Fruit fly (Drosophila melanogaster) whole organism: ENCODE results near the gene CG14042.

Experiments used
- CG8478 ChIP-seq: fragments of >200 bp; optimal IDR thresholded peaks from 2 replicates; lab custom pipeline; 2018; ENCODE audit warnings: inconsistent platforms
- Dll ChIP-seq: fragments of >200 bp; optimal IDR thresholded peaks from 2 replicates; lab custom pipeline; 2017
- EcR ChIP-seq, 2 experiments: fragments of >200 bp; optimal IDR thresholded peaks; 2 replicates each; lab custom pipeline; 2017; ENCODE audit warnings: missing biosample characterization in 2 of 2, missing genetic modification characterization in 2 of 2, missing genetic modification reagents in 2 of 2
- pan ChIP-seq: fragments of >200 bp; optimal IDR thresholded peaks from 2 replicates; lab custom pipeline; 2017
- psq ChIP-seq: fragments of >200 bp; optimal IDR thresholded peaks from 2 replicates; lab custom pipeline; 2017
- usp ChIP-seq: fragments of >200 bp; optimal IDR thresholded peaks from 2 replicates; lab custom pipeline; 2017; ENCODE audit warnings: missing biosample characterization, missing genetic modification characterization, mixed read lengths

CG14042 gene

DNA sequence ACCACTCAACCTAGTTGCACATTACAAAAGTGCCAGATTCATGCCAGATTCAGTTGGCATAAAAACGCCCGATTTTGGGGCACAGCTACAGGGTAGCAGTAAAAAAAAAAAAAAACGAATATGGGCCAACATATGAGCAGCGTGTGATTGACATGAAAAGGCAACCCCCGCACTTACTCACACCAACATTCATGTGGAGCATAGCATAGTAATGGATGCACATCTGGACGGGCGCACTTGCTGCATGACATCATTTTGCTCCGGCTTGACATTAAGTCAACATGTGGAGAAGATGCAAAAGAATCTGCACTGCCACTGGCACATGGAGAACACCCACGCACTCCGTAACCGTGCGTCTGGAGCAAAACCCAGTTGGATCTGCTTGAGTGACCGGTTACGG lies 14.9 kb upstream of the CG14042 start:
- TF ChIP-seq CG8478 (no peak), EcR (GFP tag; optimal IDR thresholded peaks at IDR 0.05; lab: Kevin White, UChicago) (no peak), Dll (no peak), psq (lab: Kevin White, UChicago) (no peak), usp (no peak), pan (lab: Kevin White, UChicago) (no peak)

DNA sequence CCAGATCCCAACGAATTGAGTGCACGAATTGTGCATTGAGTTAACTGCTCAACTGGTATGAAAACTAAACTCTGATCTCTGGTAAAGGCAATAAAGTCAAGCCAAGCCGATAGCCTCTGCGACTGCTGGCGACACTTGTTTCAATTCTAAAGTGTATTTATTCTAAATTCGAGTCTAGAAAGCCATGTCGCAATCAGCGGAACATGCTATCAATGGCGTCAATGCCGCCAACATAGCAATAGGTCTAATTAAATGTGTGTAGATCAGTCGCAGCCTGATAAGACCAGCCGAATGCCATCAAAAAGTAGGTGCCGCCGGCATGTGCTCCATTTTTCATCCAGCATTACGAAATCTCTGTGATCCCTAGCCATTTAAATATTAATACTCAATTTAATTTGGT lies 12.0 kb upstream of the CG14042 start:
- TF ChIP-seq usp (no peak), EcR (GFP tag; optimal IDR thresholded peaks at IDR 0.05; lab: Kevin White, UChicago) (no peak), CG8478 (no peak), pan (lab: Kevin White, UChicago) (no peak), Dll (no peak), psq (lab: Kevin White, UChicago) (no peak)

DNA sequence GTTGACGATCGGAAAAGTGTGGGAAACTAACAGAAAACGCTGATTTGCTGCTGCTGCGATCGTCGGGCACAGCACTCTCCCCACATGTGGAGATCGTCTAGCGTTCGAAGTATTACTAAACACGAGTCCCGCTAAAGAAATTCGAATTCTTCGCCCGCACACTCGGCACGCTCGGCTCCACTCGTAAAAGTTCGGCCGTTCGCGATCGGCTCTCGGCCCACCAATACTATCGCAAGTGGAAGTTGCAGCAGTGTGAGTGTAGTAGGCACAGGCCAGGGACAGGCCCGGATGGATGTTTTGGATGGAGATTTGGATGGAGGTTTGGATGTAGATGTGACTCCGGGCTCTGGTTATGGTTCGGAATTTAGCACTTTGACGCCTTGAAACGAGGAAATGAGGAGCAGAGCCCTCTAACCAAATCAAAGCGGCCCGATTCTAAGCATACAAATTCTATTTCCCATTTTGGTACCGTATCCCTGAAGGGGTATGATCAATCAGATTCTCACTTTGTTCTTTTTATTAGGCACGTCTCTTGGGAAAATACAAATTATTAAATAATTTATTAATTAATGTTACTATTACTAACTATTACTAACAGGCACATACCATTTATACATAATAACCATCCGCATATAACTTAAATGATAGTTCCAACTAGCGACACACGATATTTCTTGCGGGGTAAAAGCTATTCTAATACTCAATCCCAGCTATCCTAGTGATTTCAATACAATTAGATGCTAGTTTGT lies 10.0 kb upstream of the CG14042 start:
- no peak for TF ChIP-seq pan (lab: Kevin White, UChicago)
- TF ChIP-seq EcR (GFP tag; optimal IDR thresholded peaks at IDR 0.05; lab: Kevin White, UChicago) = no peak
- TF ChIP-seq Dll = no peak
- TF ChIP-seq psq (lab: Kevin White, UChicago) = no peak
- TF ChIP-seq usp = no peak
- TF ChIP-seq CG8478 = no peak

DNA sequence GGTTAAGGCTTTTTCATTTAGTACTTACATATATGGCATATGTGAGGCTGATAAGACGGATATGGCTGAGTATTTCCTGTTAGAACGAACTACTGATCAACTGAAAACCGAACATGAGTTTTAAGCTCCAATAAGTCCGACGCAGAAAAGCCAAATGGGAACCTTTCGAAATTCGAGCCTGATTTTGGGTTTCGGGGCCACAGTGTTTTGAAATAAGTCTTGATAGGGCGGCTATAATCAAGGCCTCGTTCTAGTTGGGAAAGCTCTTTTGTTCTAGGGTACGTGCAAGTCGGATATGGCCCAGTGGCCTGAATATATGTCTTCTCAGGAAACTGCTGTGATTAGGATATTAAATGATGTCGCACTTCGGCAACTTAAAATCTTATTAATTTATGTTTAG lies 9.4 kb upstream of the CG14042 start, which contains the start of gene vkg:
Gene vkg (minus strand): TSS at position 101 of the 400 bp plus-strand sequence.
- no peak for TF ChIP-seq psq (lab: Kevin White, UChicago)
- no peak for TF ChIP-seq Dll
- TF ChIP-seq usp = no peak
- no peak for TF ChIP-seq CG8478
- TF ChIP-seq pan (lab: Kevin White, UChicago) = no peak
- no peak for TF ChIP-seq EcR (GFP tag; optimal IDR thresholded peaks at IDR 0.05; lab: Kevin White, UChicago)

DNA sequence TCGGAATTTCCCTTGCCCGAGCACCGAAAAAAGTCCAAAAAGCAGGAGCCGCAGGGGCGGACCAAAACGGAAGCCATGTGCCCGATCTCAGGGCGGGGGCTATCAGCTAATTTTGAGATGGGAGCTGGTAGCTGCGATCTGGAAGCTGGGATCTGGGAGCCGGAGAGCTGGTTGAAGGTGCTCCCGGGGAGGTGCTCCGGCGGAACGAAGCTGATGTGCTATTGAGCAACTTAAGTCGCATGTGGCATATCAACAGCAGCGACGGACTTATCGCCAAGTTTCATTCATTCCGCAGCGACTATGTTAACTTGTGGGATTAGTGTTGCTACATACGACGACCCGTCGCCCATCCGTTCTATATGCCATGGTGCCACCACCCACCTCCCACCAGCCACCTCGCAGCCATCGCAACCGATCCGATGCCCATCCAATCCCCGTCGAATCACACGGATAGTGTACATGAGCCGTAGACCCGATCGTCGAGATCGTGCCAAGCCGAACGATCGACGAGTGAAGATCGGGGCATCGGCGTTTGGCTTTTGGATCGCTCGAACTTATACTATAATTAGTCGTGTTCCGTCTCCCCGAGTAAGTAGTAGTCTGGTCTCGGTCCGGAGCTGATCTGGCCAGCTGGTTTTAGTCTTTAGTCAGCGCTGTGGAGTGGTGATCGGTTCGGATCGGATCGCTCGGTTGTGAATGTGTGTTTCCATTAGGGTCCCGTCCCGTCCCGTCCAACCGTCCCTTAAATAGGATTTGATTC lies 8.3 kb upstream of the CG14042 start, which contains the start of gene Col4a1:
Gene Col4a1 (plus strand): TSS at position 561 of the 760 bp plus-strand sequence.
- TF ChIP-seq psq (lab: Kevin White, UChicago) (no peak), EcR (GFP tag; optimal IDR thresholded peaks at IDR 0.05; lab: Kevin White, UChicago) (no peak), usp (no peak), Dll (no peak), CG8478 (no peak), pan (lab: Kevin White, UChicago) (no peak)

DNA sequence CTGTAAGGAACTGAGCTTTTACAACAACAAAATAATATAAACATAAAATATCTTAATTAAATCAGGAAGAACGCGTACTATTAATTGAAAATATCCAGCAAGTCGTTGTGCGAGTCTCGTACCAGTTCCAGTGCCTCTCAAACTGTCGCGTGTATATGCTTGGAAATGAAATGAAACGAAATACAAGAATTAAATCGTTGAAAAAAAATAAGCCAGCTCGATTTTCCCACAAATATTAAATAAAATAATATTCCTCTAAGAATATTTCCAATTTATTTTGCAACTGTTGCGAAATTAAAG lies 7.8 kb upstream of the CG14042 start:
- TF ChIP-seq usp (no peak), Dll (no peak), pan (lab: Kevin White, UChicago) (no peak), EcR (GFP tag; optimal IDR thresholded peaks at IDR 0.05; lab: Kevin White, UChicago) (no peak), CG8478 (no peak)

DNA sequence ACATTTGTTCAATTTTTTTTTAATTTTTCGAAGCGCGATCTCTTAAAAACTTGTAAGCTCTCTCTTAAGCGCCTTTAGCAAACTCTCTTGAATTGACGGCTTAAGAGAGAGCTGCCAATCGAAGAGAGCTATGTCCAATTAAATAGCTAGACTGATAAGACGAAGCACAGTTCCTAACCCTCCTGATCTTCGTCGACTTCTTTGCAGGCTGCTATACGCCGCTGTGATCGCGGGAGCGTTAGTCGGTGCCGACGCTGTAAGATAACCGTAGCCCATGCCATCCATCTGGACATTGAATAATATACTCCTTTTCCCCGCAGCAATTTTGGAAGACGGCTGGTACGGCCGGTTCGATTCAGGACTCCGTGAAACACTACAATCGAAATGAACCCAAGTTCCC lies 7.0 kb upstream of the CG14042 start:
- TF ChIP-seq EcR (GFP tag; optimal IDR thresholded peaks at IDR 0.05; lab: Kevin White, UChicago) = no peak
- no peak for TF ChIP-seq usp
- TF ChIP-seq CG8478 = no peak
- no peak for TF ChIP-seq psq (lab: Kevin White, UChicago)
- no peak for TF ChIP-seq Dll
- TF ChIP-seq pan (lab: Kevin White, UChicago) = no peak

DNA sequence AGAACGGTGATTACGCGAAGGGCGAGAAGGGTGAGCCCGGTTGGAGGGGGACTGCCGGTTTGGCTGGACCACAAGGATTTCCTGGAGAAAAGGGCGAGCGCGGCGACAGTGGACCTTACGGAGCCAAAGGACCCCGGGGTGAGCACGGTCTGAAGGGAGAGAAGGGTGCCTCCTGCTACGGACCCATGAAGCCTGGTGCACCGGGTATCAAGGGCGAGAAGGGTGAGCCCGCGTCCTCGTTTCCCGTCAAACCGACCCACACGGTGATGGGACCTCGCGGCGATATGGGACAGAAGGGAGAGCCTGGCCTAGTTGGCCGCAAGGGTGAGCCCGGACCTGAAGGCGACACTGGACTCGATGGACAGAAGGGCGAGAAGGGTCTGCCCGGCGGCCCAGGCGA lies 6.1 kb upstream of the CG14042 start:
- TF ChIP-seq CG8478 = no peak
- TF ChIP-seq EcR (GFP tag; optimal IDR thresholded peaks at IDR 0.05; lab: Kevin White, UChicago) = no peak
- TF ChIP-seq psq (lab: Kevin White, UChicago) = no peak
- TF ChIP-seq Dll = no peak
- no peak for TF ChIP-seq usp
- no peak for TF ChIP-seq pan (lab: Kevin White, UChicago)

DNA sequence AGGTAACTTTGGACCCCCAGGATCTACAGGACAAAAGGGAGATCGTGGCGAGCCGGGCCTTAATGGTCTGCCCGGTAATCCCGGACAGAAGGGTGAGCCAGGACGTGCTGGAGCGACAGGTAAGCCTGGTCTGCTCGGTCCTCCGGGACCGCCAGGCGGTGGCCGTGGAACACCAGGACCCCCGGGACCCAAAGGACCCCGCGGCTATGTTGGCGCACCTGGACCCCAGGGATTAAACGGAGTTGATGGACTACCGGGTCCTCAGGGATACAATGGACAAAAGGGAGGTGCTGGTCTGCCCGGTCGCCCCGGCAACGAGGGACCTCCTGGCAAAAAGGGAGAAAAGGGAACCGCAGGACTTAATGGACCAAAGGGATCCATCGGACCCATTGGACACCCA lies 5.6 kb upstream of the CG14042 start:
- TF ChIP-seq CG8478 = no peak

DNA sequence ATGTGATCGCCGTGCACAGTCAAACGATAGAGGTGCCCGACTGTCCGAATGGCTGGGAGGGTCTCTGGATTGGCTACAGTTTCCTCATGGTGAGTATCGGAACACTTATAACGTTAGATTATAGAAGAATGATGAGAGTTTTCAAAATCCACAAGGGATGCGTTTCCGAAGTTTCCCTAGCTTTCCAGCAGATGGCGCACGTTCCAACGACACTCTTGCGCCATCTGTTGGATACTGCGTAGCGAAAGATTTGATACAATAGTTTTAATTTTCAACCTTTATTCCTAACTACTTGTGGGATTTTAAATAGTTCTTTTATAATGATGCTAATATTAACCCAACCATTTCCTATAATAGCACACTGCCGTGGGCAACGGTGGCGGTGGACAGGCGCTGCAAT lies 1.4 kb upstream of the CG14042 start:
- TF ChIP-seq Dll (no peak), psq (lab: Kevin White, UChicago) (no peak), pan (lab: Kevin White, UChicago) (no peak), usp (no peak), CG8478 (no peak), EcR (GFP tag; optimal IDR thresholded peaks at IDR 0.05; lab: Kevin White, UChicago) (no peak)

DNA sequence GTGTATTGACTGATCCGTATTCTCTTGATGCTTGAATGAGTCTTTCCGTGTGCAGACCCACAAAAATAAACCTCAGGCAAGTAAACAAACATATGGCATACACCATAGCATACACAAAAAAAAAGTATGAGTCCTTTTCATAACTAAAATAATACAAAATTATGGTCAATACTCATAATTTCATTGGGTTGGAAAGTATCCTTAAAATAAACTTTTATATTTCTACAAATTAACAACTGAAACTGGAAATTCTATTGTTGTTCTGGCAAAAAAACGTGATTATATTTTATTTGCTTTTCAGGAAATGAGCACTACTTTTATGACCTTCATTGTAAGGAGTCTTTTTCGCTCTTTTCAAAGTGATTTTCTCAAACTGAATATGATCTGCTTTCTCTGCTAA lies 4.6 kb downstream of the CG14042 start:
- TF ChIP-seq CG8478 (no peak), pan (lab: Kevin White, UChicago) (no peak), Dll (no peak), usp (no peak), EcR (GFP tag; optimal IDR thresholded peaks at IDR 0.05; lab: Kevin White, UChicago) (no peak), psq (lab: Kevin White, UChicago) (no peak)

DNA sequence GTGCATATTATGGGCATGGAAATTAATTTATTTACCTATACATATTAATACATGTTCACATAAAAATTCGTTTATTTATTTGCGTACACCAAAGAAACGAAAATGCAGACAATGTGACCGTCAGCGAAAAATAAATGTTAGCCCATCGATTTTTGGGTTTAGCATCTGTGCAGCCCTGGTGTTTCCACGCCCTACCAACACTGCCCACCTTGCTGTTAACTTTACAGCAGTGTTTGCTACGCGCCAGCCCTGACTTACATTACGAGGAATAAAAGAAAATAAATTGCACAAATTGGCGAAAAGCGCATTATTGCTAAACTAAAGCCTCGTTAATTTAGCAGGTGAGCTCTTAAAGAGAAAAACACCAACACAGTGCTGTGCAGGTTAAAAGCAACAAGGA lies 5.5 kb downstream of the CG14042 start, which contains the start of the genes CG33995, CG44000 and CG44001:
Gene CG33995 (plus strand): TSS at position 228 of the 400 bp plus-strand sequence.
Gene CG44000 (plus strand): TSS at position 228 of the 400 bp plus-strand sequence.
Gene CG44001 (plus strand): TSS at position 228 of the 400 bp plus-strand sequence.
- no peak for TF ChIP-seq Dll
- TF ChIP-seq CG8478 = no peak
- TF ChIP-seq EcR (GFP tag; optimal IDR thresholded peaks at IDR 0.05; lab: Kevin White, UChicago) = no peak
- no peak for TF ChIP-seq psq (lab: Kevin White, UChicago)
- TF ChIP-seq usp = no peak
- TF ChIP-seq pan (lab: Kevin White, UChicago) = no peak
